Fruit fly (Drosophila melanogaster) whole organism, embryonic: ENCODE measurements around the gene CG14820.

Experiments
- CG10654 ChIP-seq: fragments of 200-800 bp; sonication (Bioruptor generic); optimal IDR thresholded peaks from 2 replicates; lab custom pipeline; 2016; ENCODE audit warnings: missing biosample characterization, missing genetic modification characterization
- CG11456 ChIP-seq: fragments of 200-800 bp; sonication (Bioruptor generic); IDR thresholded peaks from 3 replicates; pipeline ENCODE4 v1.3.6; 2022; ENCODE audit warnings: missing biosample characterization, missing genetic modification characterization
- CG12071 ChIP-seq: fragments of 200-800 bp; sonication (Bioruptor generic); optimal IDR thresholded peaks from 3 replicates; lab custom pipeline; 2018; ENCODE audit warnings: missing biosample characterization, mild to moderate bottlenecking, missing genetic modification characterization
- CG12155 ChIP-seq: fragments of 200-800 bp; sonication (Bioruptor generic); optimal IDR thresholded peaks from 3 replicates; lab custom pipeline; 2016; ENCODE audit warnings: missing biosample characterization, missing genetic modification characterization
- CG14667 ChIP-seq: fragments of 200-800 bp; sonication (Bioruptor generic); IDR thresholded peaks from 2 replicates; pipeline ENCODE4 v1.3.6; 2022; ENCODE audit warnings: missing biosample characterization, missing genetic modification characterization
- CG1602 ChIP-seq: fragments of 200-800 bp; sonication (Bioruptor generic); optimal IDR thresholded peaks from 3 replicates; lab custom pipeline; 2016; ENCODE audit warnings: missing biosample characterization, missing genetic modification characterization
- CG17385 ChIP-seq: fragments of 200-800 bp; sonication (Bioruptor generic); optimal IDR thresholded peaks from 3 replicates; lab custom pipeline; 2018; ENCODE audit warnings: missing biosample characterization, mild to moderate bottlenecking, missing genetic modification characterization
- CG1832 ChIP-seq: fragments of 200-800 bp; sonication (Bioruptor generic); optimal IDR thresholded peaks from 2 replicates; lab custom pipeline; 2017; ENCODE audit warnings: missing biosample characterization, mild to moderate bottlenecking, missing genetic modification characterization, inconsistent platforms
- CG18599 ChIP-seq: fragments of 200-800 bp; sonication (Bioruptor generic); optimal IDR thresholded peaks from 3 replicates; lab custom pipeline; 2017; ENCODE audit warnings: missing biosample characterization, missing genetic modification characterization, mild to moderate bottlenecking, moderate library complexity, missing genetic modification reagents
- CG18764 ChIP-seq: fragments of 200-800 bp; sonication (Bioruptor generic); optimal IDR thresholded peaks from 3 replicates; lab custom pipeline; 2016; ENCODE audit warnings: missing biosample characterization, missing genetic modification characterization
- CG2129 ChIP-seq: fragments of 200-800 bp; sonication (Bioruptor generic); IDR thresholded peaks from 2 replicates; pipeline ENCODE4 v1.3.6; 2022; ENCODE audit warnings: missing biosample characterization, missing genetic modification characterization; ENCODE audit not compliant: partially characterized antibody
- CG2199 ChIP-seq: fragments of 200-800 bp; sonication (Bioruptor generic); IDR thresholded peaks from 3 replicates; pipeline ENCODE4 v1.3.6; 2022; ENCODE audit warnings: missing biosample characterization, missing genetic modification characterization
- CG2712 ChIP-seq: fragments of 200-800 bp; optimal IDR thresholded peaks from 3 replicates; lab custom pipeline; 2019; ENCODE audit warnings: missing biosample characterization, mild to moderate bottlenecking, missing genetic modification characterization, moderate library complexity
- CG30431 ChIP-seq: fragments of 200-800 bp; sonication (Bioruptor generic); optimal IDR thresholded peaks from 2 replicates; lab custom pipeline; 2017; ENCODE audit warnings: missing biosample characterization, missing genetic modification characterization
- CG32772 ChIP-seq: fragments of 200-800 bp; sonication (Bioruptor generic); IDR thresholded peaks from 2 replicates; pipeline ENCODE4 v1.3.6; 2022; ENCODE audit warnings: missing biosample characterization, missing genetic modification characterization
- CG33557 ChIP-seq: fragments of 200-800 bp; sonication (Bioruptor generic); optimal IDR thresholded peaks from 2 replicates; lab custom pipeline; 2019; ENCODE audit warnings: missing biosample characterization, mild to moderate bottlenecking, missing genetic modification characterization, moderate library complexity
- CG6254 ChIP-seq: fragments of 200-800 bp; sonication (Bioruptor generic); optimal IDR thresholded peaks from 3 replicates; lab custom pipeline; 2017; ENCODE audit warnings: mild to moderate bottlenecking, missing biosample characterization, missing genetic modification reagents, missing genetic modification characterization
- CG6654 ChIP-seq: fragments of 200-800 bp; sonication (Bioruptor generic); optimal IDR thresholded peaks from 2 replicates; lab custom pipeline; 2017; ENCODE audit warnings: missing biosample characterization, mild to moderate bottlenecking, missing genetic modification characterization
- CG8478 ChIP-seq: fragments of >200 bp; optimal IDR thresholded peaks from 2 replicates; lab custom pipeline; 2018
- CG8765 ChIP-seq: fragments of 200-800 bp; sonication (Bioruptor generic); IDR thresholded peaks from 2 replicates; pipeline ENCODE4 v1.3.6; 2022; ENCODE audit warnings: missing biosample characterization, missing genetic modification characterization
- CHES-1-like ChIP-seq: fragments of 200-800 bp; sonication (Bioruptor generic); optimal IDR thresholded peaks from 2 replicates; lab custom pipeline; 2016; ENCODE audit warnings: missing biosample characterization, missing genetic modification characterization
- CTCF ChIP-seq: fragments of 200-800 bp; sonication (Bioruptor generic); optimal IDR thresholded peaks from 2 replicates; lab custom pipeline; 2017; ENCODE audit warnings: missing biosample characterization, mild to moderate bottlenecking, missing genetic modification characterization, moderate library complexity
- Elba2 ChIP-seq: fragments of 200-800 bp; sonication (Bioruptor generic); optimal IDR thresholded peaks from 3 replicates; lab custom pipeline; 2016; ENCODE audit warnings: missing biosample characterization, missing genetic modification characterization
- Fer3 ChIP-seq: fragments of 200-800 bp; sonication (Bioruptor generic); optimal IDR thresholded peaks from 2 replicates; lab custom pipeline; 2018; ENCODE audit warnings: missing biosample characterization, mild to moderate bottlenecking, missing genetic modification characterization, moderate library complexity
- Hr39 ChIP-seq: fragments of >200 bp; optimal IDR thresholded peaks from 2 replicates; lab custom pipeline; 2017
- NfI ChIP-seq: fragments of 200-800 bp; sonication (Bioruptor generic); optimal IDR thresholded peaks from 3 replicates; lab custom pipeline; 2018; ENCODE audit warnings: missing biosample characterization, mild to moderate bottlenecking, missing genetic modification characterization, moderate library complexity
- Sry-β ChIP-seq: fragments of 200-800 bp; sonication (Bioruptor generic); optimal IDR thresholded peaks from 2 replicates; lab custom pipeline; 2018; ENCODE audit warnings: missing biosample characterization, mild to moderate bottlenecking, missing genetic modification characterization, moderate library complexity
- Xbp1 ChIP-seq: fragments of 200-800 bp; sonication (Bioruptor generic); optimal IDR thresholded peaks from 3 replicates; lab custom pipeline; 2016; ENCODE audit warnings: missing biosample characterization, mild to moderate bottlenecking, missing genetic modification characterization
- ara ChIP-seq: fragments of 200-800 bp; sonication (Bioruptor generic); IDR thresholded peaks from 2 replicates; pipeline ENCODE4 v1.3.6; 2022; ENCODE audit warnings: missing biosample characterization, missing genetic modification characterization
- bigmax ChIP-seq: fragments of 200-800 bp; sonication (Bioruptor generic); optimal IDR thresholded peaks from 2 replicates; lab custom pipeline; 2018; ENCODE audit warnings: missing biosample characterization, mild to moderate bottlenecking, missing genetic modification characterization
- btn ChIP-seq: fragments of 200-800 bp; sonication (Bioruptor generic); optimal IDR thresholded peaks from 2 replicates; lab custom pipeline; 2016; ENCODE audit warnings: missing biosample characterization, missing genetic modification characterization
- cas ChIP-seq: fragments of 200-800 bp; sonication (Bioruptor generic); IDR thresholded peaks from 2 replicates; pipeline ENCODE4 v1.3.6; 2022; ENCODE audit warnings: missing biosample characterization, missing genetic modification characterization
- crol ChIP-seq: fragments of 200-800 bp; sonication (Bioruptor generic); IDR thresholded peaks from 2 replicates; pipeline ENCODE4 v1.3.6; 2022; ENCODE audit warnings: missing biosample characterization, missing genetic modification characterization
- dan ChIP-seq: fragments of 200-800 bp; sonication (Bioruptor generic); IDR thresholded peaks from 2 replicates; pipeline ENCODE4 v1.3.6; 2022; ENCODE audit warnings: missing biosample characterization, missing genetic modification characterization
- danr ChIP-seq: fragments of 200-800 bp; sonication (Bioruptor generic); IDR thresholded peaks from 2 replicates; pipeline ENCODE4 v1.3.6; 2022; ENCODE audit warnings: missing biosample characterization, missing genetic modification characterization
- dmrt11E ChIP-seq: fragments of 200-800 bp; sonication (Bioruptor generic); optimal IDR thresholded peaks from 3 replicates; lab custom pipeline; 2018; ENCODE audit warnings: missing biosample characterization, mild to moderate bottlenecking, missing genetic modification characterization, moderate library complexity
- en ChIP-seq: fragments of 200-800 bp; sonication (Bioruptor generic); optimal IDR thresholded peaks from 2 replicates; lab custom pipeline; 2016; ENCODE audit warnings: missing biosample characterization, missing genetic modification characterization
- exex ChIP-seq: fragments of 200-800 bp; sonication (Bioruptor generic); optimal IDR thresholded peaks from 4 replicates; lab custom pipeline; 2018; ENCODE audit warnings: missing biosample characterization, mild to moderate bottlenecking, missing genetic modification characterization, moderate library complexity
- gcm2 ChIP-seq: fragments of 200-800 bp; sonication (Bioruptor generic); optimal IDR thresholded peaks from 2 replicates; lab custom pipeline; 2016; ENCODE audit warnings: missing biosample characterization, missing genetic modification characterization
- grau ChIP-seq: fragments of 200-800 bp; optimal IDR thresholded peaks from 3 replicates; lab custom pipeline; 2019; ENCODE audit warnings: missing biosample characterization, mild to moderate bottlenecking, missing genetic modification characterization, moderate library complexity
- kah ChIP-seq: fragments of 200-800 bp; sonication (Bioruptor generic); optimal IDR thresholded peaks from 2 replicates; lab custom pipeline; 2018; ENCODE audit warnings: missing biosample characterization, mild to moderate bottlenecking, missing genetic modification characterization
- lab ChIP-seq: fragments of 200-800 bp; sonication (Bioruptor generic); optimal IDR thresholded peaks from 3 replicates; lab custom pipeline; 2017; ENCODE audit warnings: missing biosample characterization, missing genetic modification characterization, mild to moderate bottlenecking, moderate library complexity, missing genetic modification reagents
- odd ChIP-seq: fragments of 200-800 bp; sonication (Bioruptor generic); optimal IDR thresholded peaks from 2 replicates; lab custom pipeline; 2017; ENCODE audit warnings: missing biosample characterization, mild to moderate bottlenecking, missing genetic modification characterization
- otp ChIP-seq: fragments of 200-800 bp; sonication (Bioruptor generic); IDR thresholded peaks from 3 replicates; pipeline ENCODE4, ENCODE4 v1.3.6; 2022; ENCODE audit warnings: missing biosample characterization, missing genetic modification characterization
- repo ChIP-seq: fragments of 200-800 bp; sonication (Bioruptor generic); optimal IDR thresholded peaks from 2 replicates; lab custom pipeline; 2016; ENCODE audit warnings: missing biosample characterization, missing genetic modification characterization
- run ChIP-seq: fragments of 200-800 bp; sonication (Bioruptor generic); optimal IDR thresholded peaks from 3 replicates; lab custom pipeline; 2018; ENCODE audit warnings: missing biosample characterization, mild to moderate bottlenecking, missing genetic modification characterization
- sqz ChIP-seq: fragments of 200-800 bp; sonication (Bioruptor generic); optimal IDR thresholded peaks from 3 replicates; lab custom pipeline; 2018; ENCODE audit warnings: missing biosample characterization, mild to moderate bottlenecking, missing genetic modification characterization
- sr ChIP-seq: fragments of 200-800 bp; sonication (Bioruptor generic); IDR thresholded peaks from 3 replicates; pipeline ENCODE4 v1.3.6; 2022; ENCODE audit warnings: missing biosample characterization, missing genetic modification characterization
- ttk ChIP-seq: fragments of 200-800 bp; sonication (Bioruptor generic); IDR thresholded peaks from 2 replicates; pipeline ENCODE4 v2.1.2; 2022; ENCODE audit warnings: missing biosample characterization, missing genetic modification characterization
- wek ChIP-seq: fragments of 200-800 bp; sonication (Bioruptor generic); optimal IDR thresholded peaks from 3 replicates; lab custom pipeline; 2018; ENCODE audit warnings: missing biosample characterization, mild to moderate bottlenecking, missing genetic modification characterization, moderate library complexity
- zen2 ChIP-seq: fragments of 200-800 bp; sonication (Bioruptor generic); IDR thresholded peaks from 3 replicates; pipeline ENCODE4 v1.3.6; 2022; ENCODE audit warnings: missing biosample characterization, missing genetic modification characterization; ENCODE audit not compliant: partially characterized antibody
- zfh1 ChIP-seq: fragments of 200-800 bp; sonication (Bioruptor generic); IDR thresholded peaks from 3 replicates; pipeline ENCODE4 v1.3.6; 2022; ENCODE audit warnings: missing biosample characterization, missing genetic modification characterization

CG14820 gene

dm6 chr3L:6885666-6886335 lies 46.9 kb upstream of the CG14820 start (continued):
- no peak for TF ChIP-seq CG8765 (GFP tag; lab: Robert Waterston, UW)
- no peak for TF ChIP-seq CG18764 (GFP tag; lab: Kevin White, UChicago)
- TF ChIP-seq Fer3 (tag; lab: Kevin White, UChicago) = no peak
- no peak for TF ChIP-seq CG14667 (GFP tag; lab: Robert Waterston, UW)
- TF ChIP-seq kah (GFP tag; lab: Kevin White, UChicago) = no peak
- no peak for TF ChIP-seq crol
- TF ChIP-seq repo (GFP tag; lab: Kevin White, UChicago) = no peak
- TF ChIP-seq cas (GFP tag; lab: Robert Waterston, UW) = no peak
- TF ChIP-seq CG6254 = peak; percentile 36
- no peak for TF ChIP-seq CG8478
- TF ChIP-seq ttk (GFP tag; lab: Robert Waterston, UW) = no peak
- no peak for TF ChIP-seq zen2
- peak; percentile 76 for TF ChIP-seq CG2712
- TF ChIP-seq CG12155 = no peak
- peak; percentile 68 for TF ChIP-seq CG33557
- no peak for TF ChIP-seq zfh1 (GFP tag; lab: Robert Waterston, UW)
- no peak for TF ChIP-seq btn
- no peak for TF ChIP-seq CG6654 (GFP tag; lab: Kevin White, UChicago)
- TF ChIP-seq CG1602 = peak; percentile 16
- no peak for TF ChIP-seq Hr39 (lab: Kevin White, UChicago)
- TF ChIP-seq danr (GFP tag; lab: Robert Waterston, UW) = no peak
- TF ChIP-seq en (GFP tag; lab: Kevin White, UChicago) = no peak
- TF ChIP-seq CG12071 (GFP tag; lab: Kevin White, UChicago) = no peak
- TF ChIP-seq bigmax = no peak
- TF ChIP-seq run (tag; lab: Kevin White, UChicago) = no peak
- no peak for TF ChIP-seq otp (GFP tag; lab: Robert Waterston, UW)
- TF ChIP-seq CG1832 = no peak
- TF ChIP-seq ara (GFP tag; lab: Robert Waterston, UW) = no peak
- no peak for TF ChIP-seq Sry-β (GFP tag; lab: Kevin White, UChicago)
- TF ChIP-seq dmrt11E (tag; lab: Kevin White, UChicago) = peak; percentile 79
- peak; percentile 42 for TF ChIP-seq odd (GFP tag; lab: Kevin White, UChicago)
- peak; percentile 11 for TF ChIP-seq lab (GFP tag; lab: Kevin White, UChicago)
- no peak for TF ChIP-seq sqz (GFP tag; lab: Kevin White, UChicago)
- no peak for TF ChIP-seq CG2199 (GFP tag; lab: Robert Waterston, UW)
- TF ChIP-seq dan (GFP tag; lab: Robert Waterston, UW) = no peak
- peak; percentile 34 for TF ChIP-seq CG18599 (GFP tag; lab: Kevin White, UChicago)
- TF ChIP-seq CG2129 = no peak
- TF ChIP-seq wek (GFP tag; lab: Kevin White, UChicago) = no peak
- TF ChIP-seq CG11456 (GFP tag; lab: Robert Waterston, UW) = no peak
- TF ChIP-seq CTCF (GFP tag; lab: Kevin White, UChicago) = no peak
- no peak for TF ChIP-seq CG32772
- TF ChIP-seq NfI (GFP tag; lab: Kevin White, UChicago) = no peak
- peak; percentile 12 for TF ChIP-seq CG30431 (GFP tag; lab: Kevin White, UChicago)
- TF ChIP-seq grau (tag; lab: Kevin White, UChicago) = peak; percentile 57
- TF ChIP-seq sr (GFP tag; lab: Robert Waterston, UW) = no peak
- no peak for TF ChIP-seq exex
- no peak for TF ChIP-seq Xbp1 (GFP tag; lab: Kevin White, UChicago)
- TF ChIP-seq Elba2 = no peak
- TF ChIP-seq CG10654 = no peak
- peak; percentile 10 for TF ChIP-seq CG17385 (GFP tag; lab: Kevin White, UChicago)
- no peak for TF ChIP-seq CHES-1-like (GFP tag; lab: Kevin White, UChicago)
- TF ChIP-seq gcm2 (GFP tag; lab: Kevin White, UChicago) = no peak
